Fruit fly (Drosophila melanogaster) Kc167 (cell line): ENCODE measurements around the gene CG9427.

Source experiments
- Myc ChIP-seq: fragments of >200 bp; optimal IDR thresholded peaks from 2 replicates; lab custom pipeline; 2017; ENCODE audit warnings: missing external identifiers
- Sin3A ChIP-seq: fragments of >200 bp; optimal IDR thresholded peaks from 2 replicates; lab custom pipeline; 2018; ENCODE audit warnings: missing external identifiers
- h ChIP-seq: fragments of >200 bp; optimal IDR thresholded peaks from 3 replicates; lab custom pipeline; 2018; ENCODE audit warnings: missing external identifiers
- insv ChIP-seq: fragments of >200 bp; optimal IDR thresholded peaks from 3 replicates; lab custom pipeline; 2018; ENCODE audit warnings: missing external identifiers
- psq ChIP-seq: fragments of >200 bp; optimal IDR thresholded peaks from 2 replicates; lab custom pipeline; 2017; ENCODE audit warnings: missing external identifiers
- ttk ChIP-seq: sonication (Bioruptor generic); optimal IDR thresholded peaks from 2 replicates; lab custom pipeline; 2017; ENCODE audit warnings: missing external identifiers

CG9427 gene

DNA sequence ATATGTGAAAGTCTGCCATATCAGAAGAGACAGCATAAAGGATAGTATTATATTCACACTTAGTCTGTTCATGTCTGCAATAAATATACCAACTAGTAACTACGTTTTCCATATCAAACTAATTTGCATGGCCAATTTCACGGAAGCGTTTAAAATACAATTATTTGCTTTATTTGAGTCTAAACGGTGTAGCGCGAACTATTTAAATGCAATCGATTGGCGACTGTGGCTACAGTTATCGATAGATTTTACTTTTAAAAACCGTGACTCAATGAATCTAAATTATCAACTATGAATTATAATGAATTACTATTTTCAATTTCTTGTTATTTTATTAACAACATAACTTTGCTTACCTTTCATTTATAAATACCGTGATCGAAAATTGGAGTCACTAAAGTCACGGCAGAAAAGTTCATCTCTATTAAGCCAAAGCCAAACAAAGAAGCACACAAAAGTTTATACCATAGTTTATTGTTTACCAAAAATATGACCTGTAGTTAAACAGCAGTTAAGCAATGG lies at the start of gene CG9427, which contains the start of gene CG8319:
Gene CG9427 (minus strand): TSS at position 51 of the 522 bp plus-strand sequence.
Gene CG8319 (plus strand): TSS at position 442 of the 522 bp plus-strand sequence.
- no peak for TF ChIP-seq h (lab: Kevin White, UChicago)

- TF ChIP-seq insv (no peak), Myc (no peak), psq (lab: Kevin White, UChicago) (no peak), h (lab: Kevin White, UChicago) (no peak)
These were observed 48.3 kb upstream of the CG9427 start, which contains the start of gene Nepl12 for dm6 chr3R:9674968-9675573. Nepl12 (plus strand) TSS chr3R:9675523.

- TF ChIP-seq insv: no peak
These were observed 47.5 kb upstream of the CG9427 start, which contains the start of gene Dhc1 for dm6 chr3R:9674196-9674693. Dhc1 (minus strand) TSS chr3R:9674643.

DNA sequence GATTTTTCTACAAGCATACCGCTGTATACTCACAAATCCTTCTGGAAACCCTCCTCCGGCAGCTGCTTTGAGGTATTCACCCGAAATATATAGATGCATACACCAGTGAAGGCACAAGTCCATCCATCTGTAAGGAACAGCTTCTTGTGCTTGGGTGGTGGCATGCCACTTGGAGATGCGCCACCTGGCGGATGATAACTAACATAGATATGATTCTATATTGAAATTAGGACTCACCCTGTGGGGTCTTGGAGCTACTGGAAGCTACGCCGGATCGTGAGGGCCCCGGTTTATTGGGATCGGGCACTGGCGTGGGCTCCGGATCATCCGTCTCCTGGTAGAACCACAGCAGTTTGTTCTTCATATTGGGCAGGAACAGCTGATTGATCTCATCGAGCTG lies 46.5 kb upstream of the CG9427 start:
- no peak for TF ChIP-seq h (lab: Kevin White, UChicago)
- TF ChIP-seq ttk (lab: Kevin White, UChicago): no peak
- TF ChIP-seq Myc: no peak
- no peak for TF ChIP-seq insv
- no peak for TF ChIP-seq Sin3A (lab: Kevin White, UChicago)
- no peak for TF ChIP-seq psq (lab: Kevin White, UChicago)

DNA sequence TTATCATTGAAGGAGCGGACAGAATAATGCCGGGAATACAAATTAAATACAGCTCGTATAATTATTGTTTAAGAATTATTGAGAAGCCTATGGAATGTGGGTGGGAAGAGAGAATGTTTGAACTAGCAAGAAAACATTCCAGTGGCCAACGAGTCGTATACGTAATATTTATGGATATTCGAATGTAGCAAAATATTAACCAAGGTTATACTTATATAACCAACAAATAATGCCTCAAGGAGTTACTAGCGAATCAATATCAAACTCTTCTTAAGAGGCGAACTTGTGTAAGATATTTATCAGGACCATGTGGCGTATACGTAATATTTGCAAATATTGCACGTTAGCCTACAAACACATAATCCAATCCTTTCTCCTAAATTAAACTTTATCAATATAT lies 38.7 kb upstream of the CG9427 start:
- TF ChIP-seq insv: no peak
- TF ChIP-seq h (lab: Kevin White, UChicago): no peak
- no peak for TF ChIP-seq psq (lab: Kevin White, UChicago)
- TF ChIP-seq ttk (lab: Kevin White, UChicago): no peak
- no peak for TF ChIP-seq Sin3A (lab: Kevin White, UChicago)
- no peak for TF ChIP-seq Myc

dm6 chr3R:9646104-9646707 lies 19.5 kb upstream of the CG9427 start, which contains the start of gene Fst:
Fst (minus strand) TSS chr3R:9646154.
- TF ChIP-seq ttk (lab: Kevin White, UChicago) (no peak), psq (lab: Kevin White, UChicago) (no peak), Myc (no peak), insv (no peak), h (lab: Kevin White, UChicago) (no peak), Sin3A (lab: Kevin White, UChicago) (no peak)

- TF ChIP-seq insv (no peak), ttk (lab: Kevin White, UChicago) (no peak), h (lab: Kevin White, UChicago) (no peak), Sin3A (lab: Kevin White, UChicago) (no peak), Myc (no peak), psq (lab: Kevin White, UChicago) (no peak)
These were observed 17.9 kb upstream of the CG9427 start for dm6 chr3R:9644620-9645019.

DNA sequence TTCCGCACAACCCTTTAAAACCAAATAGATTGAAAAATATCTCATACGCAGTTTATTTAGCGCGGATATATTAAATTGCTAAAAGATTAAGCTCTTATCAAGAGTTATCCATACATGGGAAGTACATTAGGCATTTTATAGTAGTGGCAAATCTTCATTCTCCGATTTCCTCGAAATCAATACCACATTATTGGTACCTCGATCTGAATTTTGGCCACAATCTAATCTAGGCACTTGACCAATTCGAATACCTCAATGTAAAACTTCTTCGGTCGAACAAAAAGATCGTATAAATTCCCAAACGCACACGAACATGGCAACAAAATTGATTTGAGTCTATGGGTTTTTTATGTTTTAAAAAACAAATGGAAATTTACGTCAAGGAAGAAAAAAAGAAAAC lies 17.2 kb upstream of the CG9427 start:
- TF ChIP-seq psq (lab: Kevin White, UChicago) (no peak), h (lab: Kevin White, UChicago) (no peak), ttk (lab: Kevin White, UChicago) (no peak), Myc (no peak), insv (no peak), Sin3A (lab: Kevin White, UChicago) (no peak)

dm6 chr3R:9640313-9640712 lies 13.6 kb upstream of the CG9427 start:
- TF ChIP-seq ttk (lab: Kevin White, UChicago) (no peak), psq (lab: Kevin White, UChicago) (no peak), Myc (no peak), Sin3A (lab: Kevin White, UChicago) (no peak)

DNA sequence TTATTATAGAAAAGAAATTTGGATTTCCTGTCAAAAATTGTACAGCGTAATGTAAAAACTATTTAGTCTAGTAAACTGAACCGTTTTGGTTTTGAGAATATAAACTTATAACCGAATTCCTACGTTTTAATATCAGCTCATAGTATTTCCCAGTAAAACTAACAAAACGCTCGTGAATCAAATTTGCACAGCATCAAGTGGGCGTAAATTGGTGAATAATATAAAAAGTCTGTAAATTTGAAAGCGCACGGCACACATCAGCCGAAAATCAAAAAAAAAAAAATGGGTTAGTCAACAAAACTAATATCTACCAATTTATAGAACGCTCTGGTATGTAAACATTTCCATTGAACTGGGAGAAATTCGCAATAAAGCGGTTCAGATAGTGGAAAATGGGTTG lies 11.2 kb upstream of the CG9427 start, which contains the start of gene Dh44:
Gene Dh44 (plus strand): TSS at position 301 of the 400 bp plus-strand sequence.
- TF ChIP-seq psq (lab: Kevin White, UChicago) (no peak), insv (no peak), ttk (lab: Kevin White, UChicago) (no peak), h (lab: Kevin White, UChicago) (no peak), Sin3A (lab: Kevin White, UChicago) (no peak)

dm6 chr3R:9637361-9637760 lies 10.6 kb upstream of the CG9427 start, which contains the start of gene Scm:
Scm (minus strand) TSS chr3R:9637611.
- TF ChIP-seq Myc: no peak
- no peak for TF ChIP-seq h (lab: Kevin White, UChicago)
- no peak for TF ChIP-seq ttk (lab: Kevin White, UChicago)
- no peak for TF ChIP-seq Sin3A (lab: Kevin White, UChicago)
- TF ChIP-seq psq (lab: Kevin White, UChicago): no peak
- TF ChIP-seq insv: no peak

DNA sequence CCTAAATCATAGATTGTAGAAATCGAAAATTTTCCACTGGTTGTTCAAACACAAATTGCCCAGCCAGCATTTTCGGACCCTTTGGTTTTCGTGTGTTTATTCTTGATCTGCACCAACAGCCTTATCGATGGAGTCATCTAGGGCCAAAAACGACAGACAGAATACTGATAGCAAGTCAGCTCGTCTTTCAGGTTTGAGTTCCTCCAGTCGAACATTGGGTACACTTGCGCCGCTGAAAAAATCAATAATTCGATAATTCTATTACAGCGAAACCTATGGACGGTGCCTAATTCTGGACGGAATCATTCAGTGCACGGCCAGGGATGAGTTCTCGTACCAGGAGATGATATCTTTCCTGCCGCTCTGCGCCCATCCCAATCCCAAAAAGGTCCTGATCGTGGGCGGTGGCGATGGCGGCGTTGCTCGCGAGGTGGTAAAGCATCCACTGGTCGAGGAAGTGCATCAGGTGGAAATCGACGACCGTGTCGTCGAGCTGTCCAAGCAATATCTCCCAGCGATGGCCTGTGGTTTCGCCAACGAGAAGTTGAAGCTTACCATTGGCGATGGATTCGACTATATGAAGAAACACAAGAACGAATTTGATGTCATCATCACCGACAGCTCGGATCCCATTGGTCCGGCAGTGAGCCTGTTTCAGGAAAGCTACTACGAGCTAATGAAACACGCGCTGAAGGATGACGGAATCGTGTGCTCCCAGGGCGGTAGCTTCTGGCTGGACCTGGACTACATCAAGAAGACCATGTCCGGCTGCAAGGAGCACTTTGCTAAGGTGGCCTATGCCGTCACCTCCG lies 5.6 kb upstream of the CG9427 start:
- TF ChIP-seq Myc (no peak), h (lab: Kevin White, UChicago) (no peak), Sin3A (lab: Kevin White, UChicago) (no peak), insv (no peak), psq (lab: Kevin White, UChicago) (no peak), ttk (lab: Kevin White, UChicago) (no peak)
